Fruit fly (Drosophila melanogaster) whole organism, embryonic: ENCODE measurements around the gene CG33235.

ENCODE experiments used
- Asciz ChIP-seq: fragments of 200-800 bp; sonication (Bioruptor generic); optimal IDR thresholded peaks from 2 replicates; lab custom pipeline; 2017; ENCODE audit warnings: missing biosample characterization, mild to moderate bottlenecking, missing genetic modification characterization, missing genetic modification reagents
- Atf6 ChIP-seq: fragments of 200-800 bp; sonication (Bioruptor generic); IDR thresholded peaks from 2 replicates; pipeline ENCODE4 v1.3.6; 2022; ENCODE audit warnings: missing biosample characterization, missing genetic modification characterization
- CG11504 ChIP-seq: fragments of 200-800 bp; sonication (Bioruptor generic); optimal IDR thresholded peaks from 3 replicates; lab custom pipeline; 2019; ENCODE audit warnings: missing biosample characterization, mild to moderate bottlenecking, missing genetic modification characterization, moderate library complexity
- CG11696 ChIP-seq: fragments of 200-800 bp; sonication (Bioruptor generic); IDR thresholded peaks from 2 replicates; pipeline ENCODE4 v1.3.6; 2022; ENCODE audit warnings: missing biosample characterization, missing genetic modification characterization
- CG12659 ChIP-seq: fragments of 200-800 bp; sonication (Bioruptor generic); optimal IDR thresholded peaks from 3 replicates; lab custom pipeline; 2017; ENCODE audit warnings: mild to moderate bottlenecking, missing biosample characterization, missing genetic modification reagents, missing genetic modification characterization
- CG12942 ChIP-seq: fragments of 200-800 bp; sonication (Bioruptor generic); optimal IDR thresholded peaks from 3 replicates; lab custom pipeline; 2016; ENCODE audit warnings: missing biosample characterization, missing genetic modification characterization
- CG13123 ChIP-seq: fragments of 200-800 bp; sonication (Bioruptor generic); optimal IDR thresholded peaks from 2 replicates; lab custom pipeline; 2016; ENCODE audit warnings: missing biosample characterization, missing genetic modification characterization
- CG13624 ChIP-seq: fragments of 200-800 bp; sonication (Bioruptor generic); optimal IDR thresholded peaks from 2 replicates; lab custom pipeline; 2016; ENCODE audit warnings: missing biosample characterization, missing genetic modification characterization
- CG15696 ChIP-seq: fragments of 200-800 bp; sonication (Bioruptor generic); optimal IDR thresholded peaks from 2 replicates; lab custom pipeline; 2019; ENCODE audit warnings: missing biosample characterization, mild to moderate bottlenecking, missing genetic modification characterization, moderate library complexity
- CG1603 ChIP-seq: fragments of 200-800 bp; sonication (Bioruptor generic); optimal IDR thresholded peaks from 2 replicates; lab custom pipeline; 2019; ENCODE audit warnings: missing biosample characterization, mild to moderate bottlenecking, missing genetic modification characterization, moderate library complexity
- CG17359 ChIP-seq: fragments of 200-800 bp; sonication (Bioruptor generic); optimal IDR thresholded peaks from 3 replicates; lab custom pipeline; 2018; ENCODE audit warnings: missing biosample characterization, mild to moderate bottlenecking, missing genetic modification characterization, moderate library complexity
- CG17385 ChIP-seq: fragments of 200-800 bp; sonication (Bioruptor generic); optimal IDR thresholded peaks from 3 replicates; lab custom pipeline; 2018; ENCODE audit warnings: missing biosample characterization, mild to moderate bottlenecking, missing genetic modification characterization
- CG31388 ChIP-seq: fragments of 200-800 bp; sonication (Bioruptor generic); optimal IDR thresholded peaks from 2 replicates; lab custom pipeline; 2016; ENCODE audit warnings: missing biosample characterization, missing genetic modification characterization
- CG32532 ChIP-seq: fragments of 200-800 bp; sonication (Bioruptor generic); IDR thresholded peaks from 2 replicates; pipeline ENCODE4 v1.3.6; 2022; ENCODE audit warnings: missing biosample characterization, missing genetic modification characterization
- CG6765 ChIP-seq: fragments of 200-800 bp; sonication (Bioruptor generic); optimal IDR thresholded peaks from 3 replicates; lab custom pipeline; 2017; ENCODE audit warnings: missing biosample characterization, mild to moderate bottlenecking, missing genetic modification characterization
- CG9797 ChIP-seq: fragments of 200-800 bp; sonication (Bioruptor generic); optimal IDR thresholded peaks from 3 replicates; lab custom pipeline; 2018; ENCODE audit warnings: missing biosample characterization, mild to moderate bottlenecking, missing genetic modification characterization
- Chrac-16 ChIP-seq: fragments of 200-800 bp; sonication (Bioruptor generic); optimal IDR thresholded peaks from 3 replicates; lab custom pipeline; 2016; ENCODE audit warnings: missing biosample characterization, missing genetic modification characterization
- GATAe ChIP-seq: fragments of 200-800 bp; sonication (Bioruptor generic); conservative IDR thresholded peaks from 2 replicates; pipeline ENCODE4 v1.3.6; 2022; ENCODE audit warnings: missing biosample characterization, missing genetic modification characterization
- Gsc ChIP-seq: fragments of 200-800 bp; sonication (Bioruptor generic); IDR thresholded peaks from 2 replicates; pipeline ENCODE4 v1.3.6; 2022; ENCODE audit warnings: missing biosample characterization, missing genetic modification characterization
- HLH3B ChIP-seq: fragments of 200-800 bp; sonication (Bioruptor generic); IDR thresholded peaks from 2 replicates; pipeline ENCODE4 v1.3.6; 2022; ENCODE audit warnings: missing biosample characterization, missing genetic modification characterization
- HLH54F ChIP-seq: fragments of 200-800 bp; sonication (Bioruptor generic); optimal IDR thresholded peaks from 3 replicates; lab custom pipeline; 2016; ENCODE audit warnings: missing biosample characterization, missing genetic modification characterization
- Lim3 ChIP-seq: fragments of 200-800 bp; sonication (Bioruptor generic); IDR thresholded peaks from 2 replicates; pipeline ENCODE4 v1.3.6; 2022; ENCODE audit warnings: missing biosample characterization, missing genetic modification characterization
- Mad ChIP-seq: fragments of 200-800 bp; sonication (Bioruptor generic); optimal IDR thresholded peaks from 2 replicates; lab custom pipeline; 2016; ENCODE audit warnings: missing biosample characterization, missing genetic modification characterization
- Scr ChIP-seq: fragments of 200-800 bp; sonication (Bioruptor generic); IDR thresholded peaks from 2 replicates; pipeline ENCODE4 v1.3.6; 2022; ENCODE audit warnings: missing biosample characterization, missing genetic modification characterization; ENCODE audit not compliant: partially characterized antibody
- ase ChIP-seq: fragments of 200-800 bp; sonication (Bioruptor generic); IDR thresholded peaks from 3 replicates; pipeline ENCODE4 v1.3.6; 2022; ENCODE audit warnings: missing biosample characterization, missing genetic modification characterization
- bbx ChIP-seq: fragments of 200-800 bp; sonication (Bioruptor generic); IDR thresholded peaks from 2 replicates; pipeline ENCODE4 v1.3.6; 2022; ENCODE audit warnings: missing biosample characterization, missing genetic modification characterization; ENCODE audit not compliant: partially characterized antibody
- bowl ChIP-seq: fragments of 200-800 bp; sonication (Bioruptor generic); IDR thresholded peaks from 2 replicates; pipeline ENCODE4 v1.3.6; 2022; ENCODE audit warnings: missing biosample characterization, missing genetic modification characterization
- bsh ChIP-seq, 2 experiments: fragments of 200-800 bp; sonication (Bioruptor generic); optimal IDR thresholded peaks; 2 replicates each; lab custom pipeline; 2017 to 2018; ENCODE audit warnings: mild to moderate bottlenecking in 2 of 2, missing biosample characterization in 2 of 2, missing genetic modification characterization in 2 of 2, moderate library complexity in 1 of 2
- btn ChIP-seq: fragments of 200-800 bp; sonication (Bioruptor generic); optimal IDR thresholded peaks from 2 replicates; lab custom pipeline; 2016; ENCODE audit warnings: missing biosample characterization, missing genetic modification characterization
- dmrt99B ChIP-seq: fragments of 200-800 bp; sonication (Bioruptor generic); optimal IDR thresholded peaks from 2 replicates; lab custom pipeline; 2018; ENCODE audit warnings: missing biosample characterization, mild to moderate bottlenecking, missing genetic modification characterization, moderate library complexity
- ewg ChIP-seq: fragments of 200-800 bp; sonication (Bioruptor generic); optimal IDR thresholded peaks from 3 replicates; lab custom pipeline; 2017; ENCODE audit warnings: mild to moderate bottlenecking, missing biosample characterization, missing genetic modification reagents, missing genetic modification characterization
- gce ChIP-seq: fragments of 200-800 bp; sonication (Bioruptor generic); IDR thresholded peaks from 3 replicates; pipeline ENCODE4 v1.3.6; 2022; ENCODE audit warnings: missing biosample characterization, missing genetic modification characterization
- gfzf ChIP-seq: fragments of 200-800 bp; sonication (Bioruptor generic); optimal IDR thresholded peaks from 2 replicates; lab custom pipeline; 2016; ENCODE audit warnings: missing biosample characterization, mild to moderate bottlenecking, missing genetic modification characterization, moderate library complexity
- hb ChIP-seq: fragments of 200-800 bp; sonication (Bioruptor generic); IDR thresholded peaks from 3 replicates; pipeline ENCODE4 v1.3.6; 2022; ENCODE audit warnings: missing biosample characterization, missing genetic modification characterization; ENCODE audit not compliant: partially characterized antibody
- ken ChIP-seq: fragments of 200-800 bp; sonication (Bioruptor generic); IDR thresholded peaks from 3 replicates; pipeline ENCODE4 v1.3.6; 2022; ENCODE audit warnings: missing biosample characterization, missing genetic modification characterization
- mld ChIP-seq: fragments of 200-800 bp; sonication (Bioruptor generic); IDR thresholded peaks from 3 replicates; pipeline ENCODE4 v1.3.6; 2022; ENCODE audit warnings: missing biosample characterization, missing genetic modification characterization; ENCODE audit not compliant: partially characterized antibody
- nerfin-1 ChIP-seq: fragments of 200-800 bp; sonication (Bioruptor generic); optimal IDR thresholded peaks from 3 replicates; lab custom pipeline; 2019; ENCODE audit warnings: missing biosample characterization, mild to moderate bottlenecking, missing genetic modification characterization, moderate library complexity
- peb ChIP-seq: fragments of 200-800 bp; sonication (Bioruptor generic); IDR thresholded peaks from 2 replicates; pipeline ENCODE4 v1.3.6; 2022; ENCODE audit warnings: missing biosample characterization, missing genetic modification characterization
- pita ChIP-seq: fragments of 200-800 bp; sonication (Bioruptor generic); optimal IDR thresholded peaks from 2 replicates; lab custom pipeline; 2017; ENCODE audit warnings: missing biosample characterization, mild to moderate bottlenecking, missing genetic modification characterization
- ranshi ChIP-seq: fragments of 200-800 bp; sonication (Bioruptor generic); IDR thresholded peaks from 2 replicates; pipeline ENCODE4 v1.3.6; 2022; ENCODE audit warnings: missing biosample characterization, missing genetic modification characterization
- repo ChIP-seq: fragments of 200-800 bp; sonication (Bioruptor generic); optimal IDR thresholded peaks from 2 replicates; lab custom pipeline; 2016; ENCODE audit warnings: missing biosample characterization, missing genetic modification characterization
- row ChIP-seq: fragments of 200-800 bp; sonication (Bioruptor generic); IDR thresholded peaks from 3 replicates; pipeline ENCODE4 v1.3.6; 2022; ENCODE audit warnings: missing biosample characterization, missing genetic modification characterization
- slou ChIP-seq: fragments of 200-800 bp; sonication (Bioruptor generic); optimal IDR thresholded peaks from 3 replicates; lab custom pipeline; 2016; ENCODE audit warnings: missing biosample characterization, missing genetic modification characterization
- tap ChIP-seq: fragments of 200-800 bp; optimal IDR thresholded peaks from 3 replicates; lab custom pipeline; 2019; ENCODE audit warnings: missing biosample characterization, mild to moderate bottlenecking, missing genetic modification characterization, moderate library complexity
- toy ChIP-seq: fragments of 200-800 bp; sonication (Bioruptor generic); IDR thresholded peaks from 2 replicates; pipeline ENCODE4 v1.3.6; 2022; ENCODE audit warnings: missing biosample characterization, missing genetic modification characterization
- tx ChIP-seq: fragments of 200-800 bp; sonication (Bioruptor generic); optimal IDR thresholded peaks from 2 replicates; lab custom pipeline; 2016; ENCODE audit warnings: missing biosample characterization, missing genetic modification characterization
- vfl ChIP-seq: fragments of 200-800 bp; sonication (Bioruptor generic); optimal IDR thresholded peaks from 2 replicates; lab custom pipeline; 2016; ENCODE audit warnings: missing biosample characterization, missing genetic modification characterization
- z ChIP-seq: fragments of 200-800 bp; sonication (Bioruptor generic); IDR thresholded peaks from 3 replicates; pipeline ENCODE4 v1.3.6; 2022; ENCODE audit warnings: missing biosample characterization, missing genetic modification characterization

The CG33235 gene

dm6 chrX:11521561-11522546 lies 30.5 kb upstream of the CG33235 start (continued):
- TF ChIP-seq HLH3B (GFP tag; lab: Robert Waterston, UW): peak; percentile 73
- TF ChIP-seq CG11696 (GFP tag; lab: Robert Waterston, UW): peak; percentile 61; the same call in 1 of the 2 replicates
- TF ChIP-seq Scr (GFP tag; lab: Robert Waterston, UW): no peak
- peak; percentile 43 for TF ChIP-seq CG12659 (GFP tag; lab: Kevin White, UChicago)
- TF ChIP-seq z (GFP tag; lab: Robert Waterston, UW): no peak
- peak; percentile 30 for TF ChIP-seq Chrac-16
- no peak for TF ChIP-seq CG6765 (GFP tag; lab: Kevin White, UChicago)
- no peak for TF ChIP-seq toy
- TF ChIP-seq CG11504 (tag; lab: Kevin White, UChicago): peak; percentile 83
- peak; percentile 76 for TF ChIP-seq dmrt99B (tag; lab: Kevin White, UChicago)
- no peak for TF ChIP-seq repo (GFP tag; lab: Kevin White, UChicago)
- 0 out of 3 replicates have a peak, but pooled peaks have one; percentile 41 for TF ChIP-seq gce
- TF ChIP-seq bsh (GFP tag; optimal IDR thresholded peaks at IDR 0.05; lab: Kevin White, UChicago): peak in 1 of 2 experiments; percentile 82
- TF ChIP-seq vfl: no peak
- no peak for TF ChIP-seq CG31388 (GFP tag; lab: Kevin White, UChicago)
- no peak for TF ChIP-seq bbx (GFP tag; lab: Robert Waterston, UW)
- no peak for TF ChIP-seq ken
- TF ChIP-seq Lim3 (GFP tag; lab: Robert Waterston, UW): no peak
- TF ChIP-seq tx: no peak
- TF ChIP-seq gfzf (GFP tag; lab: Kevin White, UChicago): no peak
- TF ChIP-seq CG13123 (GFP tag; lab: Kevin White, UChicago): no peak
- TF ChIP-seq mld (GFP tag; lab: Robert Waterston, UW): no peak
- no peak for TF ChIP-seq bowl (GFP tag; lab: Robert Waterston, UW)
- peak; percentile 44 for TF ChIP-seq nerfin-1 (tag; lab: Kevin White, UChicago)
- TF ChIP-seq ranshi (GFP tag; lab: Robert Waterston, UW): 0 out of 2 replicates have a peak, but pooled peaks have one; percentile 38
- peak; percentile 40 for TF ChIP-seq ewg
- no peak for TF ChIP-seq Asciz (GFP tag; lab: Kevin White, UChicago)
- no peak for TF ChIP-seq CG12942 (GFP tag; lab: Kevin White, UChicago)
- no peak for TF ChIP-seq hb (GFP tag; lab: Robert Waterston, UW)
- TF ChIP-seq CG15696 (tag; lab: Kevin White, UChicago): no peak
- peak; percentile 29; the same call in 1 of the 2 replicates for TF ChIP-seq CG32532 (GFP tag; lab: Robert Waterston, UW)
- peak; percentile 87 for TF ChIP-seq row (GFP tag; lab: Robert Waterston, UW)
- TF ChIP-seq Mad (GFP tag; lab: Kevin White, UChicago): no peak
- TF ChIP-seq GATAe (GFP tag; lab: Robert Waterston, UW): no peak; the same call in 1 of the 2 replicates
- TF ChIP-seq CG9797 (GFP tag; lab: Kevin White, UChicago): no peak
- TF ChIP-seq CG17359: peak; percentile 69
- no peak for TF ChIP-seq HLH54F (GFP tag; lab: Kevin White, UChicago)
- TF ChIP-seq btn: no peak
- TF ChIP-seq tap (tag; lab: Kevin White, UChicago): peak; percentile 68
- TF ChIP-seq pita: no peak
- no peak for TF ChIP-seq Gsc
- peak; percentile 52 for TF ChIP-seq CG1603 (tag; lab: Kevin White, UChicago)
- no peak for TF ChIP-seq peb (GFP tag; lab: Robert Waterston, UW)
- TF ChIP-seq ase (GFP tag; lab: Robert Waterston, UW): 0 out of 3 replicates have a peak, but pooled peaks have one; percentile 40
- peak; percentile 40 for TF ChIP-seq CG13624
- no peak for TF ChIP-seq slou (GFP tag; lab: Kevin White, UChicago)
- peak; percentile 62 for TF ChIP-seq CG17385
- peak; percentile 56; the same call in 1 of the 2 replicates for TF ChIP-seq Atf6
